Worm (Caenorhabditis elegans): ENCODE measurements around the gene F41G3.10.
A peak's percentile ranks its signal among the peaks of the same experiment; 100 is the strongest.

F41G3.10 gene

DNA sequence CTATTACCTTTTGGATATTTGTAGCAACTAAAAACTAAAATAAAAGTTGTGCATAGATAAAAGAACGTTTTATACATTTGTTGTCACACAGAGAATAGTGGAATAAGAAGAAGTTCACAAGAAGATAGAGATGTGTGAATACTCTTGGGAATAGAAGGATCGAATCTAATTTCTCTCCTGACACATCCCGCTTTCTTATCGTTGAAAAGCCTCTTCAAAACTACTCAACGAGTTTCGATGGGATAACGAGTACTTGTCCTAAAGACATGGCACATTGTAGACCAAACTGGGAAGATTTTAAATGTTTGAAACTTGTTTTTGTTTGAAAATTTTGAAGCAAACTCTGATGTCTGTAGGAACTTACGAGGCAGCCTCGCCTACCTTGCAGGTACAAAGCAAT lies 23.2 kb upstream of the F41G3.10 start:
- TF ChIP-seq nfya-1 (tag; optimal IDR thresholded peaks at IDR 0.05; ENCODE audit: insufficient read depth) (no peak), aly-2 (tag; optimal IDR thresholded peaks at IDR 0.05) (no peak), ceh-28 (tag; optimal IDR thresholded peaks at IDR 0.05) (no peak), skn-1 (tag; optimal IDR thresholded peaks at IDR 0.05) (no peak), daf-12 (tag; optimal IDR thresholded peaks at IDR 0.05) (no peak), zag-1 (tag; optimal IDR thresholded peaks at IDR 0.05) (no peak), nhr-76 (tag; optimal IDR thresholded peaks at IDR 0.05) (no peak), fos-1 (tag; optimal IDR thresholded peaks at IDR 0.05) (no peak), unc-62 (GFP tag; optimal IDR thresholded peaks at IDR 0.05) (no peak), elt-3 (tag; optimal IDR thresholded peaks at IDR 0.05) (no peak), ztf-4 (tag; optimal IDR thresholded peaks at IDR 0.05) (no peak), ceh-9 (tag; optimal IDR thresholded peaks at IDR 0.05) (no peak), ceh-16 (tag; optimal IDR thresholded peaks at IDR 0.05) (no peak), nhr-67 (tag; optimal IDR thresholded peaks at IDR 0.05) (no peak), elt-1 (tag; optimal IDR thresholded peaks at IDR 0.05) (no peak), lsy-12 (tag; optimal IDR thresholded peaks at IDR 0.05) (no peak), tbx-2 (tag; optimal IDR thresholded peaks at IDR 0.05) (no peak), pha-4 (tag; optimal IDR thresholded peaks at IDR 0.05) (no peak)

ce11 chrII:6770030-6770429 lies 20.7 kb upstream of the F41G3.10 start:
- TF ChIP-seq nhr-237 (tag; optimal IDR thresholded peaks at IDR 0.05): no peak
- TF ChIP-seq skn-1 (tag; optimal IDR thresholded peaks at IDR 0.05): no peak
- TF ChIP-seq nhr-12 (tag; optimal IDR thresholded peaks at IDR 0.05): no peak
- TF ChIP-seq lsy-12 (tag; optimal IDR thresholded peaks at IDR 0.05): no peak
- TF ChIP-seq sea-2 (GFP tag; optimal IDR thresholded peaks at IDR 0.05): no peak
- TF ChIP-seq jun-1 (tag; optimal IDR thresholded peaks at IDR 0.05): no peak
- no peak for TF ChIP-seq egl-27 (tag; optimal IDR thresholded peaks at IDR 0.05)
- no peak for TF ChIP-seq lin-39 (tag; optimal IDR thresholded peaks at IDR 0.05)
- TF ChIP-seq pqm-1 (tag; optimal IDR thresholded peaks at IDR 0.05): no peak
- no peak for TF ChIP-seq elt-1 (tag; optimal IDR thresholded peaks at IDR 0.05)

- TF ChIP-seq elt-2 (tag; optimal IDR thresholded peaks at IDR 0.05): peak; percentile 41
- no peak for TF ChIP-seq unc-39 (tag; optimal IDR thresholded peaks at IDR 0.05)
Measured at ce11 chrII:6768014-6768413, 18.7 kb upstream of the F41G3.10 start, which contains the start of gene F41G3.18. F41G3.18 (plus strand) TSS chrII:6768314.

ce11 chrII:6764734-6765133 lies 15.4 kb upstream of the F41G3.10 start, which contains the start of gene nlp-50:
nlp-50 (plus strand) TSS chrII:6765034.
- TF ChIP-seq nhr-28 (tag; optimal IDR thresholded peaks at IDR 0.05) (no peak), elt-1 (tag; optimal IDR thresholded peaks at IDR 0.05) (no peak), nhr-76 (tag; optimal IDR thresholded peaks at IDR 0.05) (no peak), hmg-11 (tag; optimal IDR thresholded peaks at IDR 0.05) (no peak), fkh-2 (tag; optimal IDR thresholded peaks at IDR 0.05) (no peak), fkh-10 (GFP tag; optimal IDR thresholded peaks at IDR 0.05) (no peak)

ce11 chrII:6756232-6756631 lies 6.9 kb upstream of the F41G3.10 start, which contains the start of gene F41G3.3:
F41G3.3 (plus strand) TSS chrII:6756532.
- TF ChIP-seq nhr-76 (tag; optimal IDR thresholded peaks at IDR 0.05) (no peak), elt-1 (tag; optimal IDR thresholded peaks at IDR 0.05) (no peak), fkh-10 (GFP tag; optimal IDR thresholded peaks at IDR 0.05) (no peak), nhr-28 (tag; optimal IDR thresholded peaks at IDR 0.05) (no peak), ZK546.5 (tag; optimal IDR thresholded peaks at IDR 0.05) (no peak), R02D3.7 (tag; optimal IDR thresholded peaks at IDR 0.05) (no peak), ceh-82 (tag; optimal IDR thresholded peaks at IDR 0.05) (no peak), skn-1 (tag; optimal IDR thresholded peaks at IDR 0.05) (no peak), nhr-23 (tag; optimal IDR thresholded peaks at IDR 0.05) (no peak), fkh-2 (tag; optimal IDR thresholded peaks at IDR 0.05) (no peak), ceh-16 (tag; optimal IDR thresholded peaks at IDR 0.05) (no peak), ceh-28 (tag; optimal IDR thresholded peaks at IDR 0.05) (no peak), lin-39 (tag; optimal IDR thresholded peaks at IDR 0.05) (no peak), fos-1 (tag; optimal IDR thresholded peaks at IDR 0.05) (no peak), ztf-11 (tag; optimal IDR thresholded peaks at IDR 0.05) (no peak), aly-2 (tag; optimal IDR thresholded peaks at IDR 0.05) (no peak), egl-27 (tag; optimal IDR thresholded peaks at IDR 0.05) (no peak), nhr-12 (tag; optimal IDR thresholded peaks at IDR 0.05) (no peak)

Data from whole organism, L3 larva.